Fruit fly (Drosophila melanogaster) Kc167 (cell line): Measurements from ENCODE around the gene CG11000.

Experiments used
- Sin3A ChIP-seq: fragments of >200 bp; optimal IDR thresholded peaks from 2 replicates; lab custom pipeline; 2018; ENCODE audit warnings: missing external identifiers
- h ChIP-seq: fragments of >200 bp; optimal IDR thresholded peaks from 3 replicates; lab custom pipeline; 2018; ENCODE audit warnings: missing external identifiers
- insv ChIP-seq: fragments of >200 bp; optimal IDR thresholded peaks from 3 replicates; lab custom pipeline; 2018; ENCODE audit warnings: missing external identifiers
- psq ChIP-seq: fragments of >200 bp; optimal IDR thresholded peaks from 2 replicates; lab custom pipeline; 2017; ENCODE audit warnings: missing external identifiers
- ttk ChIP-seq: sonication (Bioruptor generic); optimal IDR thresholded peaks from 2 replicates; lab custom pipeline; 2017; ENCODE audit warnings: missing external identifiers

DNA sequence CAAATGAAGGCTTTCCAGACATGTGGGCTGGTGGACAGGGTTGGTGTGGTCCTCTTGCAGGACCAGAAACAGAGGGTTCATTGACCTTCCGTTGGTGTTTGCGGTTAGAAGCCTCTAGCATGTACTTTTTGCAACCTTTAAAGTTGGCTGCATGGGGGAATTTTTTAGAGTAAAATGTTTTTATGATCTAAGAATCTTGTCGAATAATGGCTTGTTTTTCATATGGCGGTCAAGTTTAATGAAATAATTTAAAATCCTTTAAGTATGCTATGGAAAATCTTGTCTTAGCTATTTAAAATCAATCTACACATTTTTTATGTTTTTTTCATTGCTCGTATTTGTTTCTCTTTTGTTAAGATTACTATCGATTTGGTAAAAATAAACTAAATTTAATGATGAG is 27.6 kb downstream of the CG11000 start, which contains the start of gene glob3:
- TF ChIP-seq h (lab: Kevin White, UChicago) (no peak), insv (no peak), ttk (lab: Kevin White, UChicago) (no peak), psq (no peak), Sin3A (no peak)
